Worm (Caenorhabditis elegans): Measurements from ENCODE around the gene ttr-42.

- TF ChIP-seq T22C8.4 (GFP tag; IDR thresholded peaks at IDR 0.05): no peak
- TF ChIP-seq tab-1 (GFP tag; IDR thresholded peaks at IDR 0.05): no peak
- no peak for TF ChIP-seq cog-1 (tag; optimal IDR thresholded peaks at IDR 0.05)
- TF ChIP-seq ztf-23 (GFP tag; IDR thresholded peaks at IDR 0.05): no peak
- TF ChIP-seq ref-1 (GFP tag; conservative IDR thresholded peaks at IDR 0.05): no peak
- no peak for TF ChIP-seq med-1 (GFP tag; optimal IDR thresholded peaks at IDR 0.05; ENCODE audit: insufficient read depth)
Observed at ce11 chrX:2565308-2565773, 12.2 kb upstream of the ttr-42 start, which contains the start of gene F52H2.15.
